Worm (Caenorhabditis elegans): ENCODE measurements around the gene msp-31.
A peak's percentile ranks its signal among the peaks of the same experiment; 100 is the strongest.

DNA sequence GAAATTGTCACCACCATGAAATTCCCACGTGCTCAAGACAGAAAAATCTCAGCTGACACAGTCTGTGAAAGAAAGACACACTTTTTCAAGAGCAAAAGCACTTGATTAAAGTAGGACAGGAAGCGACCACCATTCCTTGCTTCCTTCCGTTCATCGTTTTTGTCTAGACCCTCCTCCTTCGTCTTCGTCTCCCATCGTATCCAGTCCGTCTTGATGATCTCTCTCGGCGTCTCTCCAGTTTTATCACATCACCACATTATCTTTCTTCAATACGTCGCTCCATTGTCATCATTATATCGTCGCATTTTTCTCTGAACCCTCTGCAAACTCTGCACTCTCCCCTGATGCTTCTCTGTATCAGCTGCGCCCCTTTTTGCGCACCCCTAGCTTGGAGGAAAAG is 8.2 kb downstream of the msp-31 start:
- no peak for TF ChIP-seq F23B12.7 (tag; optimal IDR thresholded peaks at IDR 0.05; ENCODE audit: insufficient read depth)
- TF ChIP-seq ztf-28 (GFP tag; IDR thresholded peaks at IDR 0.05) = no peak
- TF ChIP-seq dpff-1 (tag; optimal IDR thresholded peaks at IDR 0.05) = no peak
- no peak for TF ChIP-seq snpc-4 (GFP tag; optimal IDR thresholded peaks at IDR 0.05)
- TF ChIP-seq snpc-4 (tag; optimal IDR thresholded peaks at IDR 0.05) = no peak
- TF ChIP-seq rec-8 (tag; optimal IDR thresholded peaks at IDR 0.05) = no peak
- TF ChIP-seq lin-35 (GFP tag; optimal IDR thresholded peaks at IDR 0.05) = no peak
- no peak for TF ChIP-seq unc-62 (GFP tag; optimal IDR thresholded peaks at IDR 0.05)
- TF ChIP-seq unc-130 (GFP tag; optimal IDR thresholded peaks at IDR 0.05) = no peak
- no peak for TF ChIP-seq ztf-25 (GFP tag; IDR thresholded peaks at IDR 0.05)
- TF ChIP-seq egrh-3 (GFP tag; IDR thresholded peaks at IDR 0.05) = no peak
- 0 out of 2 replicates have a peak, but pooled peaks have one; percentile 35 for TF ChIP-seq zfh-2 (GFP tag; conservative IDR thresholded peaks at IDR 0.05)
- no peak for TF ChIP-seq ama-1 (optimal IDR thresholded peaks at IDR 0.05)
- no peak for TF ChIP-seq ama-1 (GFP tag; optimal IDR thresholded peaks at IDR 0.05)
- no peak for TF ChIP-seq ceh-27 (GFP tag; optimal IDR thresholded peaks at IDR 0.05)
